Worm (Caenorhabditis elegans) whole organism, L1 larva: Measurements from ENCODE around the gene ZC455.1.

Experiments used
- C04F5.9 ChIP-seq: sonication (generic microtip); optimal IDR thresholded peaks from 2 replicates; lab custom pipeline; 2016; ENCODE audit warnings: missing genetic modification characterization, missing compliant biosample characterization
- C34B4.2 ChIP-seq: sonication (generic microtip); optimal IDR thresholded peaks from 2 replicates; lab custom pipeline; 2017; ENCODE audit warnings: mild to moderate bottlenecking, missing genetic modification characterization, missing compliant biosample characterization
- aha-1 ChIP-seq: fragments of 150-350 bp; optimal IDR thresholded peaks from 2 replicates; lab custom pipeline; 2014; ENCODE audit warnings: missing biosample characterization, missing genetic modification characterization
- ceh-8 ChIP-seq: fragments of 200-800 bp; sonication (Bioruptor generic); optimal IDR thresholded peaks from 2 replicates; lab custom pipeline; 2018; ENCODE audit warnings: mild to moderate bottlenecking, missing genetic modification characterization, moderate library complexity, missing compliant biosample characterization
- efl-1 ChIP-seq, 4 experiments: fragments of 150-350 bp; optimal IDR thresholded peaks in 3 of 4; peaks in 1 of 4; 1 replicate in 1 of 4; 2 replicates in 3 of 4; lab custom pipeline; 2014; ENCODE audit warnings: missing biosample characterization in 2 of 4, missing genetic modification characterization in 2 of 4, missing genetic modification reagents in 2 of 4
- egl-13 ChIP-seq: sonication (generic microtip); optimal IDR thresholded peaks from 2 replicates; lab custom pipeline; 2016; ENCODE audit warnings: missing genotype, missing genetic modification reagents, missing genetic modification characterization, missing compliant biosample characterization
- elt-2 ChIP-seq: sonication (generic microtip); optimal IDR thresholded peaks from 2 replicates; lab custom pipeline; 2016; ENCODE audit warnings: missing genetic modification characterization, mild to moderate bottlenecking, inconsistent platforms, missing compliant biosample characterization, missing genetic modification reagents
- hlh-4 ChIP-seq: sonication (generic microtip); optimal IDR thresholded peaks from 2 replicates; lab custom pipeline; 2016; ENCODE audit warnings: mild to moderate bottlenecking, missing genetic modification characterization, missing compliant biosample characterization
- irx-1 ChIP-seq: sonication (generic microtip); optimal IDR thresholded peaks from 2 replicates; lab custom pipeline; 2016; ENCODE audit warnings: missing genetic modification characterization, missing compliant biosample characterization
- jun-1 ChIP-seq: fragments of 150-350 bp; optimal IDR thresholded peaks from 2 replicates; lab custom pipeline; 2014; ENCODE audit warnings: missing biosample characterization, missing genetic modification reagents, missing genetic modification characterization
- lir-3 ChIP-seq: sonication (generic microtip); optimal IDR thresholded peaks from 2 replicates; lab custom pipeline; 2016; ENCODE audit warnings: mild to moderate bottlenecking, missing genetic modification characterization, moderate library complexity, missing compliant biosample characterization; ENCODE audit not compliant: poor library complexity
- lsy-2 ChIP-seq, 2 experiments: fragments of 150-350 bp; optimal IDR thresholded peaks; 2 replicates each; lab custom pipeline; 2014; ENCODE audit warnings: missing biosample characterization in 2 of 2, missing genetic modification characterization in 2 of 2
- nhr-11 ChIP-seq: fragments of 150-350 bp; optimal IDR thresholded peaks from 2 replicates; lab custom pipeline; 2014; ENCODE audit warnings: missing biosample characterization, missing genetic modification characterization
- nhr-19 ChIP-seq: fragments of 200-800 bp; sonication (Bioruptor generic); conservative IDR thresholded peaks from 2 replicates; pipeline ENCODE4 v1.3.6; 2022; ENCODE audit warnings: missing genetic modification characterization, missing compliant biosample characterization
- nhr-47 ChIP-seq: sonication (generic microtip); optimal IDR thresholded peaks from 2 replicates; lab custom pipeline; 2016; ENCODE audit warnings: mild to moderate bottlenecking, missing genetic modification characterization, moderate library complexity, missing compliant biosample characterization
- nhr-71 ChIP-seq: sonication (generic microtip); optimal IDR thresholded peaks from 2 replicates; lab custom pipeline; 2016; ENCODE audit warnings: mild to moderate bottlenecking, missing genetic modification characterization, moderate library complexity, missing compliant biosample characterization
- nhr-76 ChIP-seq: sonication (generic microtip); optimal IDR thresholded peaks from 2 replicates; lab custom pipeline; 2017; ENCODE audit warnings: missing biosample characterization, missing genetic modification characterization
- nhr-90 ChIP-seq: sonication (generic microtip); optimal IDR thresholded peaks from 2 replicates; lab custom pipeline; 2016; ENCODE audit warnings: mild to moderate bottlenecking, missing genetic modification characterization, missing compliant biosample characterization; ENCODE audit not compliant: poor library complexity
- pax-3 ChIP-seq: fragments of 200-800 bp; sonication (Bioruptor generic); optimal IDR thresholded peaks from 2 replicates; lab custom pipeline; 2018; ENCODE audit warnings: mild to moderate bottlenecking, missing genetic modification characterization, moderate library complexity, missing compliant biosample characterization
- pqm-1 ChIP-seq: sonication (generic microtip); optimal IDR thresholded peaks from 3 replicates; lab custom pipeline; 2017; ENCODE audit warnings: missing biosample characterization, missing genetic modification characterization
- snpc-4 ChIP-seq: fragments of 150-350 bp; optimal IDR thresholded peaks from 2 replicates; lab custom pipeline; 2014; ENCODE audit warnings: missing biosample characterization, missing genetic modification characterization
- snu-23 ChIP-seq: sonication (generic microtip); optimal IDR thresholded peaks from 2 replicates; lab custom pipeline; 2016; ENCODE audit warnings: missing genetic modification characterization, missing compliant biosample characterization
- sox-4 ChIP-seq: sonication (generic microtip); optimal IDR thresholded peaks from 2 replicates; lab custom pipeline; 2016; ENCODE audit warnings: missing genetic modification characterization, missing compliant biosample characterization
- swsn-7 ChIP-seq: sonication (generic microtip); optimal IDR thresholded peaks from 2 replicates; lab custom pipeline; 2016; ENCODE audit warnings: missing genetic modification characterization, missing compliant biosample characterization
- unc-130 ChIP-seq: fragments of 150-350 bp; optimal IDR thresholded peaks from 2 replicates; lab custom pipeline; 2017; ENCODE audit warnings: missing biosample characterization, missing genetic modification characterization, inconsistent platforms
- unc-62 ChIP-seq: fragments of 150-350 bp; optimal IDR thresholded peaks from 2 replicates; lab custom pipeline; 2014; ENCODE audit warnings: missing biosample characterization, missing genetic modification reagents, missing genetic modification characterization
- unc-86 ChIP-seq: sonication (generic microtip); optimal IDR thresholded peaks from 2 replicates; lab custom pipeline; 2016; ENCODE audit warnings: missing genetic modification characterization, missing compliant biosample characterization
- vab-15 ChIP-seq: sonication (generic microtip); optimal IDR thresholded peaks from 2 replicates; lab custom pipeline; 2017; ENCODE audit warnings: missing genotype, mild to moderate bottlenecking, missing genetic modification characterization, missing compliant biosample characterization

The ZC455.1 gene

DNA sequence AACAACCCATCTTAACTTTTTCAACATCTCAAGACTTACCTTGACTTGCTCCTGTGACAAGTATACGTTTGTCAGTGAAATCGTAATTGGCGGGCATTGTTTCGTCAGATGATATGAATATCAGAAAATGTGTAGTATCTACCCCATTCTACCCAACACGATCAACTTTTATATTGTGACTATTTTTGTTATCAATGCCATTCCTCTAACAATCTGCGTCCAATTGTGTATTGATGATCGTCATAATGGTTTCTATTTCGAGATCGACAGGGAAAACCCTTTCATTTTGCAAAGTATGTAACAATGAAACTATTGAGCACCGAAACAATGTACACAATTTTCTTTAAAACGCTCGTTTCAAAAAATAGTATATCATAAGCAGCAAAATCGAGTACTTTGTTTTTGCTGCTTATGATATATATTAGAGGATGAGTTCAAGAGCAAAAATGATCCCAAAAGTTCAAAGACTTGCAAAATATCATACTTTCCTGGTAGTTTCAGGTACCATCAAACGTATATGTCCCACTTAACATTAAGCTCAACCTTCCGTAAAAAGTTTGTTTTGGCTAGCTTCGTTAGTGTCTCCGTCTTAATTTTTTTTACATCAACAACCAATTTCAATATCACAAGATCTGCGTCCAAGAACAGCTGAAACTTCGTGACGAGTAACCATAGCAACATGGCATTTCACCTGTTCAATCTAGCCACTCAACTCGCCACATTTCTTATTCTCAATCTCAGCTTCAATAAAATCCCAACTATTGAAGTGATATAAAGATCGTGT lies 39.7 kb upstream of the ZC455.1 start, which contains the start of the genes dhs-21 and xbx-9 (continued):
- TF ChIP-seq lsy-2 (tag; optimal IDR thresholded peaks at IDR 0.05; lab: Kevin White, UChicago) (peak in 1 of 2 experiments; percentile 26), pax-3 (tag; lab: Kevin White, UChicago) (no peak), egl-13 (no peak), nhr-90 (tag; lab: Kevin White, UChicago) (peak; percentile 7)

DNA sequence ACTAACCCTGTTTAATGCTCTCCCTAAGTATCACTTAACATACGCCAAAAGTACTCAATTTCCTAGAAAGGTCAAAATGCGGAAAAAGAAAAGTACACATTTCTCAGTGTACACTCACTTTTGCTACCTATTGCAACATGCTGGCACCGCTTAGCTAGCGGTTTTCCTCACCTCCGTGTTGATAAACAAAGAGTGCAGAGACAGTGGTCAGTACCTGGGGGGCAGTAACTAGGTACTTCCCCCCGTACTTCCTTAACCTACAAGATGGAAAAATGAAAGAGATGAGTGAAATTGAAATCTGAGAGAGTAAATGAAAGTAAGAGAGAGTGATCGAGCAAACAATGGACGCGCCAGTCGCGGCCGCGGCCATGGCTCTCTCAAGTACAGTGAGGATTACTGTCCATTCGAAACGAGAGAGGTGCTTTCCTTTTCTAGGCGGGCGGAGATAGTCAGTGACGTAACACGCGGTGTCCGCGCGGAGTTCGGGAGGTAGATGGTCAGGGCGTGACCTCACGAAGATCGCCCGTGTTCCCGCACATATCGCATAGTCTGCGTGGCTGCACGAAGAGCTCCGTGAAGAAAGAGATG lies 37.1 kb upstream of the ZC455.1 start, which contains the start of gene cky-1:
Gene cky-1, plus strand, starts transcription at position 538 of the 588 bp plus-strand sequence.
- TF ChIP-seq lir-3 (tag; lab: Kevin White, UChicago): no peak
- no peak for TF ChIP-seq nhr-47 (tag; lab: Kevin White, UChicago)
- TF ChIP-seq C04F5.9 (tag; lab: Kevin White, UChicago): no peak
- no peak for TF ChIP-seq nhr-19 (GFP tag; lab: Robert Waterston, UW)
- TF ChIP-seq irx-1 (tag; lab: Kevin White, UChicago): no peak
- TF ChIP-seq C34B4.2 (tag; lab: Kevin White, UChicago): no peak
- TF ChIP-seq snpc-4 (tag; lab: Kevin White, UChicago): no peak
- TF ChIP-seq unc-86 (tag; lab: Kevin White, UChicago): no peak
- no peak for TF ChIP-seq elt-2 (tag; lab: Kevin White, UChicago)

DNA sequence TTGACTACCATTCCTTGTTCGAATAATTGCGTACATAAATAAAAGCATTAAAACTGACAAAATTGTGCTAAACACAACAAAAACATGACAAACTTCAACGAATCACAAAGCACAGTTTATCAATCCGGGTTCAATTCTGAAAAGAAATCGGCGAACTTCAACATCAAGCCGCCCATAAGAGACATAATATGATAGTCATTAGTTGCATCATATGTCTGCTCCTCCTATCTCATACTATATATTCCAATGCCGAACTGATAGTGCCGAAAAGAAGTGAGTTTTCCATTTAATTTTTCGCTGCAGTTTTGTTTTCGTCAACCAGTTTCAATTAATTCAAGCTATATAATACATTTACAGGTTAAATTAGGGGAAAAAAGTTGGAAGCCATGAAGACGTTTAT lies 31.6 kb upstream of the ZC455.1 start, which contains the start of gene hrg-7:
Gene hrg-7, plus strand, starts transcription at position 358 of the 400 bp plus-strand sequence.
- TF ChIP-seq unc-62 (GFP tag; lab: Kevin White, UChicago) (no peak), nhr-11 (no peak), hlh-4 (tag; lab: Kevin White, UChicago) (no peak), aha-1 (tag; lab: Kevin White, UChicago) (no peak), nhr-76 (tag; lab: Kevin White, UChicago) (no peak), nhr-90 (tag; lab: Kevin White, UChicago) (peak; percentile 12), unc-130 (tag; lab: Kevin White, UChicago) (no peak), nhr-71 (tag; lab: Kevin White, UChicago) (peak; percentile 19), elt-2 (tag; lab: Kevin White, UChicago) (peak; percentile 90)

DNA sequence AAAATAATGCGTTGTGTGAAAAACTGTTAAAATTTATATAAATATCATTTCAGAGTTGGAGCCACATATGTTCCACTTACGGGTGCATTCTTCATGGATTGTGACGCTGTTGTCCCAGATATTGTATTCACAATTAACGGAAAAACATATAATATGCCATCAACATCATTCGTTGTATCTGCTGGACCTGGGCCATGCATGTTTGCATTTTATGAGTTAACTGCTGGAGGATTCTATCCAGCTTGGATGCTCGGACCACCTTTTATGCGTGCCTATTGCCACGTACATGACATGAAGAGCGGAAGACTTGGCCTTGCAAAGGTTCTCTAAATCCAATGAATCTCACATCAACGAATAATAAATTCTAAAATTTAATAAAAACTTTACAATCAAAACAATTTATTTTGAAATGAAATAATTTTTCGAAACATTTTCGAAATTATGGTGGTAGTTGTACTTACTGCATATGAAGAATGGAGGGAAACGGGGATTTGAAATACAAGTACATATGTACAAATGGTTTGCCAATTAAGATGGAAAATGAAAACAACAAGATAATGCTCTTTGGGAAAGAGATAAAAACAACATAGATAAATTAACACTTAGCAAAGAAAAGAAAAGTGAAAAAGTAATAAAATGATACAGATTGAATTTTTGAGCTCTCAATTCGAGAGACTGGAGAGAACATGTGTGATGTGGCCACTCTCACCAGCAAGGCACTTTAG lies 29.4 kb upstream of the ZC455.1 start:
- peak; percentile 28 for TF ChIP-seq elt-2 (tag; lab: Kevin White, UChicago)
- peak; percentile 12 for TF ChIP-seq pqm-1 (tag; lab: Kevin White, UChicago)
- TF ChIP-seq swsn-7 (tag; lab: Kevin White, UChicago): no peak

DNA sequence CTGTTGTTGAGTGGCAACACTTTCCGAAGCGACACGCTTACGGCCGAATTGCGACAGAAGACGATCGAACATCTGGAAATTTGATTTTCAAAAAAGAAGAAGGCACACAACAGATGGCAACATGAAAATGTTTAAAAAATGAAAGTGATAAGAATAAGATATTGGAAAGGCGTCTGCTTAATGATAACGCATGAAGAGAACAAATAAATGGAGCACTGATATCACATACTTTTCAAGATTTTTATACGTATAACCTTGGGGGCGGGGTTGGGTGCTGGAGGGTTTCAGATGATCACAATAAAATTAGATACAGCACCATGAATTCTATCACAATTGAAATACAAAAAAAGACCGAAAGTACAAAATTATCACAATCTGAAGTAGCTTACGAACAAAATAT lies 28.3 kb upstream of the ZC455.1 start, which contains the start of gene C15C8.7:
Gene C15C8.7, minus strand, starts transcription at position 72 of the 400 bp plus-strand sequence.
- TF ChIP-seq efl-1 (optimal IDR thresholded peaks at IDR 0.05; lab: Kevin White, UChicago) (no peak), efl-1 (GFP tag; optimal IDR thresholded peaks at IDR 0.05 in 1 of 2; lab: Kevin White, UChicago) (no peak), sox-4 (no peak), snu-23 (GFP tag; lab: Kevin White, UChicago) (no peak), jun-1 (tag; lab: Kevin White, UChicago) (no peak), elt-2 (tag; lab: Kevin White, UChicago) (peak; percentile 75), vab-15 (no peak), ceh-8 (GFP tag; lab: Kevin White, UChicago) (no peak), pqm-1 (tag; lab: Kevin White, UChicago) (peak; percentile 52), egl-13 (no peak)
- TF ChIP-seq, all 84 proteins: peak for 2
